Worm (Caenorhabditis elegans): ENCODE results near the gene anmt-3.

ce11 chrV:9916665-9917064 lies 41.5 kb downstream of the anmt-3 start, which contains the start of gene C50H2.4:
- TF ChIP-seq ama-1 (optimal IDR thresholded peaks at IDR 0.05) (no peak), unc-62 (GFP tag; optimal IDR thresholded peaks at IDR 0.05) (no peak), dmd-4 (tag; optimal IDR thresholded peaks at IDR 0.05) (no peak), alr-1 (tag; optimal IDR thresholded peaks at IDR 0.05) (no peak), peb-1 (tag; optimal IDR thresholded peaks at IDR 0.05) (no peak), nhr-12 (tag; optimal IDR thresholded peaks at IDR 0.05) (no peak)

All from whole organism, L2 larva.